Fruit fly (Drosophila melanogaster) whole organism, embryonic: ENCODE results near the gene Spn38F.

Experiments
- Atf3 ChIP-seq: fragments of 200-800 bp; sonication (Bioruptor generic); optimal IDR thresholded peaks from 3 replicates; lab custom pipeline; 2016; ENCODE audit warnings: missing biosample characterization, missing genetic modification characterization
- Bteb2 ChIP-seq: fragments of 200-800 bp; sonication (Bioruptor generic); optimal IDR thresholded peaks from 2 replicates; lab custom pipeline; 2016; ENCODE audit warnings: missing biosample characterization, missing genetic modification characterization
- CG1024 ChIP-seq: fragments of 200-800 bp; sonication (Bioruptor generic); IDR thresholded peaks from 2 replicates; pipeline ENCODE4 v1.3.6; 2022; ENCODE audit warnings: missing biosample characterization, missing genetic modification characterization
- CG10366 ChIP-seq: fragments of 200-800 bp; sonication (Bioruptor generic); IDR thresholded peaks from 2 replicates; pipeline ENCODE4 v1.3.6; 2022; ENCODE audit warnings: missing biosample characterization, missing genetic modification characterization
- CG11456 ChIP-seq: fragments of 200-800 bp; sonication (Bioruptor generic); IDR thresholded peaks from 3 replicates; pipeline ENCODE4 v1.3.6; 2022; ENCODE audit warnings: missing biosample characterization, missing genetic modification characterization
- CG12071 ChIP-seq: fragments of 200-800 bp; sonication (Bioruptor generic); optimal IDR thresholded peaks from 3 replicates; lab custom pipeline; 2018; ENCODE audit warnings: missing biosample characterization, mild to moderate bottlenecking, missing genetic modification characterization
- CG12236 ChIP-seq: fragments of 200-800 bp; sonication (Bioruptor generic); optimal IDR thresholded peaks from 2 replicates; lab custom pipeline; 2016; ENCODE audit warnings: missing biosample characterization, missing genetic modification characterization
- CG12942 ChIP-seq: fragments of 200-800 bp; sonication (Bioruptor generic); optimal IDR thresholded peaks from 3 replicates; lab custom pipeline; 2016; ENCODE audit warnings: missing biosample characterization, missing genetic modification characterization
- CG13287 ChIP-seq: fragments of 200-800 bp; sonication (Bioruptor generic); IDR thresholded peaks from 2 replicates; pipeline ENCODE4 v1.3.6; 2022; ENCODE audit warnings: missing biosample characterization, missing genetic modification characterization; ENCODE audit not compliant: partially characterized antibody
- CG13296 ChIP-seq: fragments of 200-800 bp; sonication (Bioruptor generic); optimal IDR thresholded peaks from 3 replicates; lab custom pipeline; 2018; ENCODE audit warnings: missing biosample characterization, mild to moderate bottlenecking, missing genetic modification characterization
- CG13424 ChIP-seq: fragments of 200-800 bp; sonication (Bioruptor generic); optimal IDR thresholded peaks from 2 replicates; lab custom pipeline; 2019; ENCODE audit warnings: missing biosample characterization, mild to moderate bottlenecking, missing genetic modification characterization, moderate library complexity
- CG13894 ChIP-seq: fragments of 200-800 bp; sonication (Bioruptor generic); optimal IDR thresholded peaks from 3 replicates; lab custom pipeline; 2018; ENCODE audit warnings: missing biosample characterization, mild to moderate bottlenecking, missing genetic modification characterization, moderate library complexity
- CG14014 ChIP-seq: fragments of 200-800 bp; sonication (Bioruptor generic); IDR thresholded peaks from 2 replicates; pipeline ENCODE4 v1.3.6; 2022; ENCODE audit warnings: missing biosample characterization, missing genetic modification characterization
- CG14710 ChIP-seq: fragments of 200-800 bp; sonication (Bioruptor generic); optimal IDR thresholded peaks from 3 replicates; lab custom pipeline; 2019; ENCODE audit warnings: missing biosample characterization, mild to moderate bottlenecking, missing genetic modification characterization, moderate library complexity
- CG1647 ChIP-seq: fragments of 200-800 bp; sonication (Bioruptor generic); optimal IDR thresholded peaks from 3 replicates; lab custom pipeline; 2016; ENCODE audit warnings: missing biosample characterization, missing genetic modification characterization
- CG2199 ChIP-seq: fragments of 200-800 bp; sonication (Bioruptor generic); IDR thresholded peaks from 3 replicates; pipeline ENCODE4 v1.3.6; 2022; ENCODE audit warnings: missing biosample characterization, missing genetic modification characterization
- CG3847 ChIP-seq: fragments of 200-800 bp; sonication (Bioruptor generic); IDR thresholded peaks from 2 replicates; pipeline ENCODE4 v1.3.6; 2022; ENCODE audit warnings: missing biosample characterization, missing genetic modification characterization
- CG4424 ChIP-seq: fragments of 200-800 bp; sonication (Bioruptor generic); optimal IDR thresholded peaks from 3 replicates; lab custom pipeline; 2016; ENCODE audit warnings: missing biosample characterization, missing genetic modification characterization
- CG6689 ChIP-seq: fragments of 200-800 bp; sonication (Bioruptor generic); IDR thresholded peaks from 2 replicates; pipeline ENCODE4 v1.3.6; 2022; ENCODE audit warnings: missing biosample characterization, missing genetic modification characterization
- CG6791 ChIP-seq: fragments of 200-800 bp; sonication (Bioruptor generic); IDR thresholded peaks from 3 replicates; pipeline ENCODE4 v1.3.6; 2022; ENCODE audit warnings: missing biosample characterization, missing genetic modification characterization; ENCODE audit not compliant: partially characterized antibody
- CG8089 ChIP-seq: fragments of 200-800 bp; sonication (Bioruptor generic); optimal IDR thresholded peaks from 3 replicates; lab custom pipeline; 2016; ENCODE audit warnings: missing biosample characterization, missing genetic modification characterization
- CG8359 ChIP-seq: fragments of 200-800 bp; sonication (Bioruptor generic); optimal IDR thresholded peaks from 2 replicates; lab custom pipeline; 2017; ENCODE audit warnings: missing biosample characterization, mild to moderate bottlenecking, missing genetic modification characterization, borderline replicate concordance
- CG8924 ChIP-seq: fragments of 200-800 bp; optimal IDR thresholded peaks from 3 replicates; lab custom pipeline; 2019; ENCODE audit warnings: missing biosample characterization, mild to moderate bottlenecking, missing genetic modification characterization, moderate library complexity
- CG9437 ChIP-seq: fragments of 200-800 bp; sonication (Bioruptor generic); optimal IDR thresholded peaks from 2 replicates; lab custom pipeline; 2018; ENCODE audit warnings: missing biosample characterization, mild to moderate bottlenecking, missing genetic modification characterization
- D ChIP-seq, 2 experiments: fragments of 200-800 bp in 1 of 2; fragments of >200 bp in 1 of 2; sonication (Bioruptor generic) in 1 of 2; optimal IDR thresholded peaks; 2 replicates in 1 of 2; 3 replicates in 1 of 2; lab custom pipeline; 2017; ENCODE audit warnings: mild to moderate bottlenecking in 1 of 2, missing biosample characterization in 1 of 2, missing genetic modification characterization in 1 of 2, missing genetic modification reagents in 1 of 2
- Dp ChIP-seq: fragments of 200-800 bp; sonication (Bioruptor generic); optimal IDR thresholded peaks from 2 replicates; lab custom pipeline; 2018; ENCODE audit warnings: missing biosample characterization, mild to moderate bottlenecking, missing genetic modification characterization, moderate library complexity
- Elba2 ChIP-seq: fragments of 200-800 bp; sonication (Bioruptor generic); optimal IDR thresholded peaks from 3 replicates; lab custom pipeline; 2016; ENCODE audit warnings: missing biosample characterization, missing genetic modification characterization
- Mes4 ChIP-seq: fragments of 200-800 bp; sonication (Bioruptor generic); optimal IDR thresholded peaks from 2 replicates; lab custom pipeline; 2016; ENCODE audit warnings: missing biosample characterization, missing genetic modification characterization
- NK7.1 ChIP-seq: fragments of 200-800 bp; sonication (Bioruptor generic); optimal IDR thresholded peaks from 3 replicates; lab custom pipeline; 2016; ENCODE audit warnings: missing biosample characterization, missing genetic modification characterization
- Side ChIP-seq: fragments of 200-800 bp; sonication (Bioruptor generic); optimal IDR thresholded peaks from 2 replicates; lab custom pipeline; 2016; ENCODE audit warnings: missing biosample characterization, missing genetic modification characterization
- Sox102F ChIP-seq: fragments of 200-800 bp; sonication (Bioruptor generic); optimal IDR thresholded peaks from 2 replicates; lab custom pipeline; 2018; ENCODE audit warnings: missing biosample characterization, mild to moderate bottlenecking, missing genetic modification characterization, moderate library complexity
- Sry-β ChIP-seq: fragments of 200-800 bp; sonication (Bioruptor generic); optimal IDR thresholded peaks from 2 replicates; lab custom pipeline; 2018; ENCODE audit warnings: missing biosample characterization, mild to moderate bottlenecking, missing genetic modification characterization, moderate library complexity
- ash1 ChIP-seq: fragments of 200-800 bp; sonication (Bioruptor generic); optimal IDR thresholded peaks from 2 replicates; lab custom pipeline; 2018; ENCODE audit warnings: missing biosample characterization, mild to moderate bottlenecking, missing genetic modification characterization
- ato ChIP-seq: fragments of 200-800 bp; sonication (Bioruptor generic); IDR thresholded peaks from 2 replicates; pipeline ENCODE4 v1.3.6; 2022; ENCODE audit warnings: missing biosample characterization, missing genetic modification characterization; ENCODE audit not compliant: partially characterized antibody
- bcd ChIP-seq: fragments of 200-800 bp; sonication (Bioruptor generic); optimal IDR thresholded peaks from 2 replicates; lab custom pipeline; 2017; ENCODE audit warnings: missing biosample characterization, mild to moderate bottlenecking, missing genetic modification characterization
- ci ChIP-seq: fragments of 200-800 bp; sonication (Bioruptor generic); IDR thresholded peaks from 3 replicates; pipeline ENCODE4 v1.3.6; 2022; ENCODE audit warnings: missing biosample characterization, missing genetic modification characterization
- cwo ChIP-seq: fragments of 200-800 bp; sonication (Bioruptor generic); optimal IDR thresholded peaks from 3 replicates; lab custom pipeline; 2017; ENCODE audit warnings: missing biosample characterization, missing genetic modification characterization, mild to moderate bottlenecking, moderate library complexity, missing genetic modification reagents
- fd96Cb ChIP-seq: fragments of 200-800 bp; sonication (Bioruptor generic); optimal IDR thresholded peaks from 2 replicates; lab custom pipeline; 2018; ENCODE audit warnings: missing biosample characterization, mild to moderate bottlenecking, missing genetic modification characterization, moderate library complexity
- fru ChIP-seq: fragments of >200 bp; optimal IDR thresholded peaks from 2 replicates; lab custom pipeline; 2017
- gt ChIP-seq: fragments of 200-800 bp; sonication (Bioruptor generic); IDR thresholded peaks from 2 replicates; pipeline ENCODE4 v1.3.6; 2022; ENCODE audit warnings: missing biosample characterization, missing genetic modification characterization
- her ChIP-seq: fragments of 200-800 bp; sonication (Bioruptor generic); optimal IDR thresholded peaks from 2 replicates; lab custom pipeline; 2016; ENCODE audit warnings: missing biosample characterization, missing genetic modification characterization
- insv ChIP-seq, 2 experiments: fragments of 200-800 bp; sonication (Bioruptor generic); optimal IDR thresholded peaks; 3 replicates each; lab custom pipeline; 2016 to 2018; ENCODE audit warnings: missing biosample characterization in 2 of 2, missing genetic modification characterization in 2 of 2
- inv ChIP-seq: fragments of 200-800 bp; sonication (Bioruptor generic); IDR thresholded peaks from 2 replicates; pipeline ENCODE4 v1.3.6; 2022; ENCODE audit warnings: missing biosample characterization, missing genetic modification characterization; ENCODE audit not compliant: partially characterized antibody
- pum ChIP-seq: fragments of 200-800 bp; sonication (Bioruptor generic); optimal IDR thresholded peaks from 2 replicates; lab custom pipeline; 2016; ENCODE audit warnings: missing biosample characterization, missing genetic modification characterization
- sens-2 ChIP-seq: fragments of 200-800 bp; sonication (Bioruptor generic); IDR thresholded peaks from 2 replicates; pipeline ENCODE4 v1.3.6; 2022; ENCODE audit warnings: missing biosample characterization, missing genetic modification characterization
- sima ChIP-seq: fragments of 200-800 bp; sonication (Bioruptor generic); optimal IDR thresholded peaks from 2 replicates; lab custom pipeline; 2016; ENCODE audit warnings: missing biosample characterization, missing genetic modification characterization
- ssp ChIP-seq: fragments of 200-800 bp; sonication (Bioruptor generic); IDR thresholded peaks from 2 replicates; pipeline ENCODE4 v1.3.6; 2022; ENCODE audit warnings: missing biosample characterization, missing genetic modification characterization
- toy ChIP-seq: fragments of 200-800 bp; sonication (Bioruptor generic); IDR thresholded peaks from 2 replicates; pipeline ENCODE4 v1.3.6; 2022; ENCODE audit warnings: missing biosample characterization, missing genetic modification characterization

Spn38F gene

DNA sequence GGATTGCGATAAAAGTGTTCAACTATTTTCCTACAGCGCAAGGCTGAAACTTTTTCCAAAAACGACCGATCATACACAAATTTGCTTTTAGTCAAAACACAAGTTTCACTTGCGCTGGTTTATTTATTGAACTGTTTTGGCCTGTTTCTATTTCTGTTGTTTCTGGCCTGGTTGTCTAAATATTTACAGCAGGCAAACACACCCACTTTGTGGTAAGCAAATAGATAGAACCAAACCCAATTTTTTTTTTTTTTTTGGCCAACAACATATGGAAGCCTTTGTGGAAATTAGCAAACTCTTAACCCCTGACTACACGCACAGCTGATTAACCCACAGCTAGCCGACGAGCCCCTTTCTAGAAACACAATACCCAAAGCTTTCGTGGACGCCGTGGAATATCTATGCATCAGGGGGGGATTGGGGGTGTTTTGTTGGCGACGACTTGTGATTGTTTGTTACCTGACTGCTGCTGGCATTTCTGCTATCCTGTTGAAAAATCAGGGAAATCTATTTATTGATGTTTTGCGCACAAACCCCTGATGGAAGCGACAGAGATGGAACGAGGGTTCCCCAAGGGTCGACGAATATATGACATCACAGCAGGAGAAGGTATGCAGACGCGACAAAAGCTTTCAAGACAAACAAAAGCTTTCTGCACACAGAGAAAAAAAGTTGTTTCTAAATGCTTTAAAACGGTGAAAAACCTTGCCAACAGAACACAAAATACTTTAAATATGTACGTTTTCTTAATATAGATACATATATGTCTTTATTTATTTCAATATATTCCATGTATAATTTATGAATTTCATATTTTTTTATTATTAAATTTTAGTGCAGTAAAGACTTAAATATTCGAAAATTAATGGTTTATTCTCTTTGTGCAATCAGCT lies 29.9 kb downstream of the Spn38F start (continued):
- no peak for TF ChIP-seq ato (GFP tag; lab: Robert Waterston, UW)
- no peak for TF ChIP-seq toy (GFP tag; lab: Robert Waterston, UW)
- peak; percentile 28 for TF ChIP-seq Bteb2 (GFP tag; lab: Kevin White, UChicago)
- peak; percentile 20 for TF ChIP-seq bcd (GFP tag; lab: Kevin White, UChicago)
- TF ChIP-seq ash1 (GFP tag; lab: Kevin White, UChicago) = no peak
- peak; percentile 50 for TF ChIP-seq CG8924
- peak; percentile 52 for TF ChIP-seq CG14014 (GFP tag; lab: Robert Waterston, UW)
- TF ChIP-seq D (optimal IDR thresholded peaks at IDR 0.05; lab: Kevin White, UChicago) = no peak
- TF ChIP-seq D (GFP tag; optimal IDR thresholded peaks at IDR 0.05; lab: Kevin White, UChicago) = no peak
- peak; percentile 49 for TF ChIP-seq CG13894 (tag; lab: Kevin White, UChicago)
- no peak for TF ChIP-seq CG1647 (GFP tag; lab: Kevin White, UChicago)
- TF ChIP-seq insv (GFP tag; optimal IDR thresholded peaks at IDR 0.05; lab: Kevin White, UChicago) = no peak
- TF ChIP-seq CG13424 = peak; percentile 55
- 0 out of 2 replicates have a peak, but pooled peaks have one; percentile 6 for TF ChIP-seq CG13287 (GFP tag; lab: Robert Waterston, UW)
- no peak for TF ChIP-seq CG9437
- TF ChIP-seq gt (GFP tag; lab: Robert Waterston, UW) = no peak
- TF ChIP-seq CG12942 = no peak
- no peak for TF ChIP-seq Sry-β (GFP tag; lab: Kevin White, UChicago)
- no peak for TF ChIP-seq CG6791 (GFP tag; lab: Robert Waterston, UW)
- TF ChIP-seq CG2199 (GFP tag; lab: Robert Waterston, UW) = 0 out of 3 replicates have a peak, but pooled peaks have one; percentile 51
- no peak for TF ChIP-seq Elba2 (GFP tag; lab: Kevin White, UChicago)
- TF ChIP-seq cwo (GFP tag; lab: Kevin White, UChicago) = peak; percentile 52
- TF ChIP-seq fru (lab: Kevin White, UChicago) = no peak
- TF ChIP-seq Sox102F (GFP tag; lab: Kevin White, UChicago) = peak; percentile 65
- TF ChIP-seq Dp (GFP tag; lab: Kevin White, UChicago) = no peak
- no peak for TF ChIP-seq CG8089 (GFP tag; lab: Kevin White, UChicago)
- no peak for TF ChIP-seq sens-2 (GFP tag; lab: Robert Waterston, UW)
- no peak for TF ChIP-seq pum
- no peak for TF ChIP-seq CG12236 (GFP tag; lab: Kevin White, UChicago)
- TF ChIP-seq CG6689 (GFP tag; lab: Robert Waterston, UW) = peak; percentile 56; the same call in 1 of the 2 replicates
- TF ChIP-seq inv = no peak
- TF ChIP-seq sima = no peak
- peak; percentile 59 for TF ChIP-seq her (GFP tag; lab: Kevin White, UChicago)
- TF ChIP-seq fd96Cb (tag; lab: Kevin White, UChicago) = peak; percentile 14
- no peak for TF ChIP-seq Atf3 (GFP tag; lab: Kevin White, UChicago)
- peak; percentile 30 for TF ChIP-seq NK7.1 (GFP tag; lab: Kevin White, UChicago)
- TF ChIP-seq CG14710 = no peak
- TF ChIP-seq CG4424 = no peak
- TF ChIP-seq CG3847 = peak; percentile 56
- peak; percentile 65 for TF ChIP-seq CG12071 (GFP tag; lab: Kevin White, UChicago)
- TF ChIP-seq Mes4 (GFP tag; lab: Kevin White, UChicago) = no peak
- no peak for TF ChIP-seq ssp (GFP tag; lab: Robert Waterston, UW)
- no peak for TF ChIP-seq CG8359
- peak; percentile 31; the same call in 1 of the 2 replicates for TF ChIP-seq CG10366
- TF ChIP-seq ci (GFP tag; lab: Robert Waterston, UW) = peak; percentile 8; the same call in 2 of the 3 replicates
- peak; percentile 51 for TF ChIP-seq CG13296 (GFP tag; lab: Kevin White, UChicago)
- no peak for TF ChIP-seq CG11456
- TF ChIP-seq CG1024 (GFP tag; lab: Robert Waterston, UW) = no peak
- TF ChIP-seq Side = no peak
